Fruit fly (Drosophila melanogaster): Measurements from ENCODE around the gene Itpr.

Itpr gene

dm6 chr3R:5516582-5517001, 325 bp upstream of the Itpr start:
- TF ChIP-seq EcR (GFP tag; optimal IDR thresholded peaks at IDR 0.05) (no peak), pan (optimal IDR thresholded peaks at IDR 0.05) (no peak), Dll (optimal IDR thresholded peaks at IDR 0.05) (no peak), CG8478 (optimal IDR thresholded peaks at IDR 0.05) (no peak), psq (optimal IDR thresholded peaks at IDR 0.05) (no peak), usp (GFP tag; optimal IDR thresholded peaks at IDR 0.05) (no peak)

dm6 chr3R:5517876-5518211, 927 bp downstream of the Itpr start:
- TF ChIP-seq pan (optimal IDR thresholded peaks at IDR 0.05) (no peak), EcR (GFP tag; optimal IDR thresholded peaks at IDR 0.05) (peak in 1 of 2 experiments; percentile 14)

dm6 chr3R:5518627-5519026, 1.7 kb downstream of the Itpr start:
- no peak for TF ChIP-seq EcR (GFP tag; optimal IDR thresholded peaks at IDR 0.05)
- no peak for TF ChIP-seq pan (optimal IDR thresholded peaks at IDR 0.05)
- TF ChIP-seq CG8478 (optimal IDR thresholded peaks at IDR 0.05) = no peak
- no peak for TF ChIP-seq usp (GFP tag; optimal IDR thresholded peaks at IDR 0.05)
- no peak for TF ChIP-seq psq (optimal IDR thresholded peaks at IDR 0.05)
- TF ChIP-seq Dll (optimal IDR thresholded peaks at IDR 0.05) = no peak

DNA sequence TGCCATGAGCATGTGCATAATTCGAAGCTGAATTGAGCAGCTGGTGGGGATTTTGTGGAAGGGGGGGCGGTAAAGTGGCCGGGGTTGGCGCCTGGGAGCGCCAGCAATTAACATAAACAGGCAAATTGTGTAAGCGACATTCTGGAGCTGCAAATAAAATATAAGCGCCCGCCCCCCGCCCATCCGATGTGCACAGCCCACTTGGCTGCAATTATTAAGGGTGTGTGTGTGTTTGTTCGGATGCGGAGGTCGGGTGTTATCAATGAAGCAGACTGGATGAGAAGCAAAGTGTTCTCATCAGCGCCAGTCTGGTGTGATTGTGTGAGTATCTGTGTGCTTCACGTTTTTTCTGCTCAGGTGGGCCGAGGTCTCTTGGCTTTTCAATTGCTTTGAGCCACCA, 2.9 kb downstream of the Itpr start:
- TF ChIP-seq psq (optimal IDR thresholded peaks at IDR 0.05) = no peak
- no peak for TF ChIP-seq EcR (GFP tag; optimal IDR thresholded peaks at IDR 0.05)
- no peak for TF ChIP-seq CG8478 (optimal IDR thresholded peaks at IDR 0.05)
- TF ChIP-seq Dll (optimal IDR thresholded peaks at IDR 0.05) = no peak
- no peak for TF ChIP-seq pan (optimal IDR thresholded peaks at IDR 0.05)
- no peak for TF ChIP-seq usp (GFP tag; optimal IDR thresholded peaks at IDR 0.05)

dm6 chr3R:5520566-5520965, 3.6 kb downstream of the Itpr start:
- TF ChIP-seq EcR (GFP tag; optimal IDR thresholded peaks at IDR 0.05) (no peak), psq (optimal IDR thresholded peaks at IDR 0.05) (no peak), usp (GFP tag; optimal IDR thresholded peaks at IDR 0.05) (no peak), Dll (optimal IDR thresholded peaks at IDR 0.05) (no peak), CG8478 (optimal IDR thresholded peaks at IDR 0.05) (no peak), pan (optimal IDR thresholded peaks at IDR 0.05) (no peak)

DNA sequence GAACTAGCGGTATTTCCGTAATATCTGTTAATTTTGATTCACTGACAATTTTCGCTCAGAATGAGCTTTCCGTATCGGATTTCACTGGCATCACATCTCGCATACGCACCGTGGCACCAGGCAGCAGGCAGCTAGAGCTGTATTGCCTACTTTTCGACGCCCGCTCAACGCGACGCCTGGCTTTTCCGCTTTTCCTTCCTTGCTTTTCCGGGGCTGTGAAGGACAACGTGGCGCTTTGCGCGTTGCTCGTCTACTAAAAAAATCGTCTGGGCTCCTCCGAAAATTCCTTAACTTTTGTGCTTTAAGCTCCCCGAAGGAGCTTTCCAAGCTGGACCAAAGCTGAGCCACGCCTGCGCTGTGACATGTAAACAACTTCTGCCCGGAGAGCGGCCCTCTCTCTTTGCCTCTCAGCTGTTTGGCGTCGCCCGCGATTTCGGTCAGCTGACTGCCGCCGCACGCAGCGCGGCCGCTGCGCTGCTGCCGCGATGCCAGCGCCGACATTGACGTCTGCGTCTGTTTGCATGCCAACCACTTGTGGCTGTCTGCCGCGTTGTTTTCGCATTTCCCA, 6.2 kb downstream of the Itpr start, which contains the start of the genes CG43845 and Nmdar1:
TSS of gene CG43845 (minus strand) at position 51 of the 568 bp plus-strand sequence.
TSS of gene Nmdar1 (minus strand) at position 259 of the 568 bp plus-strand sequence.
- no peak for TF ChIP-seq usp (GFP tag; optimal IDR thresholded peaks at IDR 0.05)
- no peak for TF ChIP-seq CG8478 (optimal IDR thresholded peaks at IDR 0.05)
- no peak for TF ChIP-seq Dll (optimal IDR thresholded peaks at IDR 0.05)
- TF ChIP-seq EcR (GFP tag; optimal IDR thresholded peaks at IDR 0.05) = no peak
- TF ChIP-seq pan (optimal IDR thresholded peaks at IDR 0.05) = no peak
- TF ChIP-seq psq (optimal IDR thresholded peaks at IDR 0.05) = no peak

DNA sequence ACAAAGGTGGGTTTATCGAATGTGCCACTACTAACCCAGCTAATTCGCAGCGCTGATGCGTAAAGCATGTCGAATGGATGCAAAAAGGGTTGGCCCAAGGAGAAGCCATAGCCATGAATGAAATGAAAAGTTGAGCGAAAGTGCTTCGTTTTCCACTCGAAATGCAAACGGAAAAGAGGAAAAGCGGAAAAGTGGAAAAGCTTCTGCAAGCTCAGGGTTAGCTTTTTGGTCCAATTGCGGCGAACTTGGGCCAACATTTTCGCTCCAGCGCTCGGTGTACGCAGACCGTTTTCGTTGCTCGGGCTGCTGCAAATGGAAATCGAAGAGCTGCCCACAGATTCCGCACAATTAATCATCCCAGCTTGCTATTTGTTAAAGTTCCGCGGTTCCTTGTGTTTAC, 7.9 kb downstream of the Itpr start:
- TF ChIP-seq pan (optimal IDR thresholded peaks at IDR 0.05) = no peak
- no peak for TF ChIP-seq Dll (optimal IDR thresholded peaks at IDR 0.05)
- no peak for TF ChIP-seq usp (GFP tag; optimal IDR thresholded peaks at IDR 0.05)
- no peak for TF ChIP-seq CG8478 (optimal IDR thresholded peaks at IDR 0.05)
- TF ChIP-seq EcR (GFP tag; optimal IDR thresholded peaks at IDR 0.05) = no peak
- no peak for TF ChIP-seq psq (optimal IDR thresholded peaks at IDR 0.05)

- TF ChIP-seq Dll (optimal IDR thresholded peaks at IDR 0.05) (no peak), EcR (GFP tag; optimal IDR thresholded peaks at IDR 0.05) (no peak), psq (optimal IDR thresholded peaks at IDR 0.05) (no peak), usp (GFP tag; optimal IDR thresholded peaks at IDR 0.05) (no peak)
Measured at dm6 chr3R:5527563-5527962, 10.6 kb downstream of the Itpr start.

- TF ChIP-seq CG8478 (optimal IDR thresholded peaks at IDR 0.05) (no peak), EcR (GFP tag; optimal IDR thresholded peaks at IDR 0.05) (no peak), usp (GFP tag; optimal IDR thresholded peaks at IDR 0.05) (no peak), psq (optimal IDR thresholded peaks at IDR 0.05) (no peak), Dll (optimal IDR thresholded peaks at IDR 0.05) (no peak), pan (optimal IDR thresholded peaks at IDR 0.05) (no peak)
Measured at dm6 chr3R:5547464-5547943, 30.6 kb downstream of the Itpr start, which contains the start of gene CG2519. CG2519 (minus strand) TSS chr3R:5547775.

DNA sequence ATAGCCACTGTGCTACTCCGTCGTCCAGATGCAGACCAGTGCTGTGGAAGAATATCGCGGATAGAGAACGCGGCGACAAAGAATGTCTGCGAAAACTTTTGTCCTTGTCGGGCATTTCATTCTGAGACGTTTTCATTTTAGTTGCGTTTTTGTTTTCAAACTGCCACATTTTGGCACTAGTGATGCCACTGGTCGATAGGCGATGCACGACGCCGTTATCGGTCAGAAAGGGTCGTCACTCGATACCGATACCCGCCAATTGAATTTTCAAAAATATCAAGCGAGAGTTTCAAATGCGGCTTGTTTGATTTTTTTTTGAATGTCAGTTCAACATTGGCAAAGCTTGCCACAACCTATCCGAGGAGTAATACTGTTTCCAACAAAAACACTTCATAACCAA, 33.5 kb downstream of the Itpr start:
- TF ChIP-seq pan (optimal IDR thresholded peaks at IDR 0.05) = no peak
- no peak for TF ChIP-seq psq (optimal IDR thresholded peaks at IDR 0.05)
- TF ChIP-seq CG8478 (optimal IDR thresholded peaks at IDR 0.05) = no peak
- no peak for TF ChIP-seq usp (GFP tag; optimal IDR thresholded peaks at IDR 0.05)
- TF ChIP-seq EcR (GFP tag; optimal IDR thresholded peaks at IDR 0.05) = no peak
- TF ChIP-seq Dll (optimal IDR thresholded peaks at IDR 0.05) = no peak

dm6 chr3R:5551068-5551467, 34.2 kb downstream of the Itpr start, which contains the start of gene mia:
mia (minus strand) TSS chr3R:5551168.
- TF ChIP-seq Dll (optimal IDR thresholded peaks at IDR 0.05) = no peak
- TF ChIP-seq usp (GFP tag; optimal IDR thresholded peaks at IDR 0.05) = no peak
- no peak for TF ChIP-seq psq (optimal IDR thresholded peaks at IDR 0.05)
- no peak for TF ChIP-seq pan (optimal IDR thresholded peaks at IDR 0.05)
- TF ChIP-seq EcR (GFP tag; optimal IDR thresholded peaks at IDR 0.05) = no peak
- no peak for TF ChIP-seq CG8478 (optimal IDR thresholded peaks at IDR 0.05)

DNA sequence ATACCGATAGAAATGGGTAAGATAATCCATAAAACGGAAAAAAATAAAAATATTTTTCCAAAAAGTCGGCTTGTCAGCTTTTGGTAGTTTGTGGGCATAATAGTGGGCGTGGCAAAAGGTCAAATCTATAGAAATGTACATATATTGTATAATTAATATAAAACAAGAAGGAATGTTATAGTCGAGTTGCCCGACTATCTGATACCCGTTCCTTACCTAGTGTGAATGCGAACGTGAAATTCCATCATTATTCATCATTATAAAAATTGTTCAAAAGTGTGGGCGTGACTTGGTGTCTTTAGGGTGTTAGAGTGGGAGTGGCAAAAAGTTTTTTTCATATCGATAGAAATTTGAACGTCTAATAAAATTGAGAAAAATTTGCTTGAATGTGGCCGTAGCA, 34.7 kb downstream of the Itpr start:
- no peak for TF ChIP-seq Dll (optimal IDR thresholded peaks at IDR 0.05)
- no peak for TF ChIP-seq psq (optimal IDR thresholded peaks at IDR 0.05)
- no peak for TF ChIP-seq pan (optimal IDR thresholded peaks at IDR 0.05)
- no peak for TF ChIP-seq usp (GFP tag; optimal IDR thresholded peaks at IDR 0.05)
- no peak for TF ChIP-seq CG8478 (optimal IDR thresholded peaks at IDR 0.05)
- TF ChIP-seq EcR (GFP tag; optimal IDR thresholded peaks at IDR 0.05) = no peak

DNA sequence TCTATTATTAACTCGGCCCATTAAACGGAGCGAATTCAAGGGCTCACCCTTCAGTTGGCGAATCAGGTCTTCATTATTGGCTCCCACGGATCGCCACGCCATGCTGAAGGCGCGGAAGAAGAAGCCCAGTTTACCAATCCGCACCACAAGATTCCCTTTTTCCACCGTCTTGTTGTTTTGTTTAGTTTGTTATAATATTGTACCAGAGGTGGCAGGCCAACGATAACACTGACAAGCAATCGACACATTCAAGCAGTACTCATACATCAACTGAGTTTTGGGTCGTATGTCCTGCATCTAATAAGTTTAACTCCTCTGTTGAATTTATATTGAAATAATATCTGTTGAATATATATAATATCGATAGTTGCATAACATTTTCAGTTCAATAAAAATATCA, 37.2 kb downstream of the Itpr start, which contains the start of gene Pcmt:
TSS of gene Pcmt (minus strand) at position 235 of the 400 bp plus-strand sequence.
- no peak for TF ChIP-seq CG8478 (optimal IDR thresholded peaks at IDR 0.05)
- no peak for TF ChIP-seq psq (optimal IDR thresholded peaks at IDR 0.05)
- no peak for TF ChIP-seq EcR (GFP tag; optimal IDR thresholded peaks at IDR 0.05)
- TF ChIP-seq pan (optimal IDR thresholded peaks at IDR 0.05) = no peak
- no peak for TF ChIP-seq Dll (optimal IDR thresholded peaks at IDR 0.05)
- TF ChIP-seq usp (GFP tag; optimal IDR thresholded peaks at IDR 0.05) = no peak
